Fruit fly (Drosophila melanogaster) whole organism, prepupa: ENCODE results near the gene Vps33B.
A peak's percentile ranks its signal among the peaks of the same experiment; 100 is the strongest.

Experiments
- Blimp-1 ChIP-seq: fragments of 200-800 bp; sonication (Bioruptor generic); optimal IDR thresholded peaks from 3 replicates; lab custom pipeline; 2017; ENCODE audit warnings: missing biosample characterization, missing genetic modification characterization, mild to moderate bottlenecking, moderate library complexity, missing genetic modification reagents
- CG10631 ChIP-seq: fragments of 200-800 bp; sonication (Bioruptor generic); optimal IDR thresholded peaks from 2 replicates; lab custom pipeline; 2016; ENCODE audit warnings: missing biosample characterization, missing genetic modification characterization
- CG10669 ChIP-seq: fragments of 200-800 bp; sonication (Bioruptor generic); optimal IDR thresholded peaks from 3 replicates; lab custom pipeline; 2018; ENCODE audit warnings: missing biosample characterization, mild to moderate bottlenecking, missing genetic modification characterization, moderate library complexity
- CG11294 ChIP-seq: fragments of 200-800 bp; sonication (Bioruptor generic); IDR thresholded peaks from 2 replicates; pipeline ENCODE4 v1.3.6; 2022; ENCODE audit warnings: missing biosample characterization, missing genetic modification characterization
- CG11762 ChIP-seq: fragments of 200-800 bp; sonication (Bioruptor generic); optimal IDR thresholded peaks from 3 replicates; lab custom pipeline; 2016; ENCODE audit warnings: missing biosample characterization, missing genetic modification characterization; ENCODE audit not compliant: insufficient read depth
- CG11902 ChIP-seq: fragments of 200-800 bp; sonication (Bioruptor generic); optimal IDR thresholded peaks from 3 replicates; lab custom pipeline; 2016; ENCODE audit warnings: missing biosample characterization, missing genetic modification characterization
- CG16779 ChIP-seq: fragments of 200-800 bp; sonication (Bioruptor generic); optimal IDR thresholded peaks from 3 replicates; lab custom pipeline; 2017; ENCODE audit warnings: missing biosample characterization, mild to moderate bottlenecking, missing genetic modification characterization
- CG3032 ChIP-seq: fragments of 200-800 bp; optimal IDR thresholded peaks from 2 replicates; lab custom pipeline; 2019; ENCODE audit warnings: missing biosample characterization, mild to moderate bottlenecking, missing genetic modification characterization, moderate library complexity
- CG32006 ChIP-seq: fragments of 200-800 bp; sonication (Bioruptor generic); optimal IDR thresholded peaks from 3 replicates; lab custom pipeline; 2017; ENCODE audit warnings: missing biosample characterization, mild to moderate bottlenecking, missing genetic modification characterization
- CG34406 ChIP-seq: fragments of 200-800 bp; sonication (Bioruptor generic); optimal IDR thresholded peaks from 3 replicates; lab custom pipeline; 2016; ENCODE audit warnings: missing biosample characterization, missing genetic modification characterization
- CG3919 ChIP-seq: fragments of 200-800 bp; sonication (Bioruptor generic); optimal IDR thresholded peaks from 3 replicates; lab custom pipeline; 2016; ENCODE audit warnings: missing biosample characterization, missing genetic modification characterization
- CG4318 ChIP-seq: fragments of 200-800 bp; sonication (Bioruptor generic); optimal IDR thresholded peaks from 3 replicates; lab custom pipeline; 2017; ENCODE audit warnings: missing biosample characterization, mild to moderate bottlenecking, missing genetic modification characterization
- CG6163 ChIP-seq: fragments of 200-800 bp; sonication (Bioruptor generic); IDR thresholded peaks from 3 replicates; pipeline ENCODE4 v1.3.6; 2022; ENCODE audit warnings: missing biosample characterization, missing genetic modification characterization
- CG6276 ChIP-seq: fragments of 200-800 bp; sonication (Bioruptor generic); optimal IDR thresholded peaks from 2 replicates; lab custom pipeline; 2017; ENCODE audit warnings: missing biosample characterization, mild to moderate bottlenecking, missing genetic modification characterization
- CG6854 ChIP-seq: fragments of 200-800 bp; sonication (Bioruptor generic); optimal IDR thresholded peaks from 2 replicates; lab custom pipeline; 2017; ENCODE audit warnings: missing biosample characterization, mild to moderate bottlenecking, missing genetic modification characterization
- CG7368 ChIP-seq: fragments of 200-800 bp; sonication (Bioruptor generic); optimal IDR thresholded peaks from 3 replicates; lab custom pipeline; 2016; ENCODE audit warnings: missing biosample characterization, missing genetic modification characterization
- CG8119 ChIP-seq: fragments of 200-800 bp; sonication (Bioruptor generic); IDR thresholded peaks from 3 replicates; pipeline ENCODE4 v1.3.6; 2022; ENCODE audit warnings: missing biosample characterization, missing genetic modification characterization
- CG8319 ChIP-seq: fragments of 200-800 bp; sonication (Bioruptor generic); optimal IDR thresholded peaks from 3 replicates; lab custom pipeline; 2016; ENCODE audit warnings: missing biosample characterization, missing genetic modification characterization
- CG9139 ChIP-seq: fragments of 200-800 bp; sonication (Bioruptor generic); optimal IDR thresholded peaks from 3 replicates; lab custom pipeline; 2017; ENCODE audit warnings: missing biosample characterization, mild to moderate bottlenecking, missing genetic modification characterization
- Eip78C ChIP-seq: fragments of 200-800 bp; sonication (Bioruptor generic); peaks from one replicate; lab custom pipeline; 2016; ENCODE audit warnings: missing biosample characterization, missing genetic modification characterization
- Ets21C ChIP-seq: fragments of 200-800 bp; sonication (Bioruptor generic); optimal IDR thresholded peaks from 3 replicates; lab custom pipeline; 2016; ENCODE audit warnings: missing biosample characterization, missing genetic modification characterization
- Gug ChIP-seq: fragments of 200-800 bp; sonication (Bioruptor generic); IDR thresholded peaks from 2 replicates; pipeline ENCODE4 v1.3.6; 2022; ENCODE audit warnings: missing biosample characterization, missing genetic modification characterization
- Hr39 ChIP-seq: fragments of 200-800 bp; sonication (Bioruptor generic); optimal IDR thresholded peaks from 2 replicates; lab custom pipeline; 2016; ENCODE audit warnings: missing biosample characterization, missing genetic modification characterization
- Hr4 ChIP-seq: fragments of 200-800 bp; sonication (Bioruptor generic); optimal IDR thresholded peaks from 3 replicates; lab custom pipeline; 2016; ENCODE audit warnings: missing biosample characterization, missing genetic modification characterization
- Lpt ChIP-seq: fragments of 200-800 bp; sonication (Bioruptor generic); optimal IDR thresholded peaks from 3 replicates; lab custom pipeline; 2016; ENCODE audit warnings: missing biosample characterization, missing genetic modification characterization
- Met ChIP-seq: fragments of 200-800 bp; sonication (Bioruptor generic); optimal IDR thresholded peaks from 3 replicates; lab custom pipeline; 2016; ENCODE audit warnings: missing biosample characterization, missing genetic modification characterization
- OdsH ChIP-seq: fragments of 200-800 bp; sonication (Bioruptor generic); optimal IDR thresholded peaks from 3 replicates; lab custom pipeline; 2016; ENCODE audit warnings: missing biosample characterization, missing genetic modification characterization
- Smox ChIP-seq: fragments of 200-800 bp; sonication (Bioruptor generic); optimal IDR thresholded peaks from 3 replicates; lab custom pipeline; 2016; ENCODE audit warnings: missing biosample characterization, missing genetic modification characterization
- Sox102F ChIP-seq: fragments of 200-800 bp; sonication (Bioruptor generic); optimal IDR thresholded peaks from 2 replicates; lab custom pipeline; 2016; ENCODE audit warnings: missing biosample characterization, mild to moderate bottlenecking, missing genetic modification characterization
- Sox14 ChIP-seq: fragments of 200-800 bp; sonication (Bioruptor generic); optimal IDR thresholded peaks from 3 replicates; lab custom pipeline; 2016; ENCODE audit warnings: missing biosample characterization, missing genetic modification characterization
- Sox15 ChIP-seq: fragments of 200-800 bp; sonication (Bioruptor generic); optimal IDR thresholded peaks from 3 replicates; lab custom pipeline; 2016; ENCODE audit warnings: missing biosample characterization, missing genetic modification characterization
- acj6 ChIP-seq: fragments of 200-800 bp; sonication (Bioruptor generic); optimal IDR thresholded peaks from 3 replicates; lab custom pipeline; 2016; ENCODE audit warnings: missing biosample characterization, missing genetic modification characterization
- cyc ChIP-seq: fragments of 200-800 bp; sonication (Bioruptor generic); optimal IDR thresholded peaks from 3 replicates; lab custom pipeline; 2016; ENCODE audit warnings: missing biosample characterization, missing genetic modification characterization
- eg ChIP-seq: fragments of 200-800 bp; sonication (Bioruptor generic); IDR thresholded peaks from 3 replicates; pipeline ENCODE4 v1.3.6; 2022; ENCODE audit warnings: missing biosample characterization, missing genetic modification characterization
- esn ChIP-seq: fragments of 200-800 bp; sonication (Bioruptor generic); optimal IDR thresholded peaks from 2 replicates; lab custom pipeline; 2016; ENCODE audit warnings: missing biosample characterization, mild to moderate bottlenecking, missing genetic modification characterization, moderate library complexity
- fd59A ChIP-seq: fragments of 200-800 bp; sonication (Bioruptor generic); optimal IDR thresholded peaks from 2 replicates; lab custom pipeline; 2017; ENCODE audit warnings: missing biosample characterization, mild to moderate bottlenecking, missing genetic modification characterization, missing genetic modification reagents
- fkh ChIP-seq: fragments of 200-800 bp; sonication (Bioruptor generic); optimal IDR thresholded peaks from 3 replicates; lab custom pipeline; 2017; ENCODE audit warnings: missing biosample characterization, mild to moderate bottlenecking, missing genetic modification characterization, moderate library complexity
- lz ChIP-seq: fragments of 200-800 bp; sonication (Bioruptor generic); optimal IDR thresholded peaks from 3 replicates; lab custom pipeline; 2016; ENCODE audit warnings: missing biosample characterization, missing genetic modification characterization
- spab ChIP-seq: fragments of 200-800 bp; sonication (Bioruptor generic); optimal IDR thresholded peaks from 2 replicates; lab custom pipeline; 2017; ENCODE audit warnings: missing biosample characterization, mild to moderate bottlenecking, missing genetic modification characterization, missing genetic modification reagents
- ss ChIP-seq, 2 experiments: fragments of 200-800 bp; sonication (Bioruptor generic); optimal IDR thresholded peaks; 2 replicates in 1 of 2; 3 replicates in 1 of 2; lab custom pipeline; 2017 to 2018; ENCODE audit warnings: mild to moderate bottlenecking in 2 of 2, missing biosample characterization in 2 of 2, missing genetic modification characterization in 2 of 2, moderate library complexity in 1 of 2
- svp ChIP-seq: fragments of 200-800 bp; sonication (Bioruptor generic); peaks from one replicate; lab custom pipeline; 2016; ENCODE audit warnings: missing biosample characterization, missing genetic modification characterization
- vri ChIP-seq: fragments of 200-800 bp; sonication (Bioruptor generic); optimal IDR thresholded peaks from 3 replicates; lab custom pipeline; 2016; ENCODE audit warnings: missing biosample characterization, mild to moderate bottlenecking, missing genetic modification characterization

Gene Vps33B

DNA sequence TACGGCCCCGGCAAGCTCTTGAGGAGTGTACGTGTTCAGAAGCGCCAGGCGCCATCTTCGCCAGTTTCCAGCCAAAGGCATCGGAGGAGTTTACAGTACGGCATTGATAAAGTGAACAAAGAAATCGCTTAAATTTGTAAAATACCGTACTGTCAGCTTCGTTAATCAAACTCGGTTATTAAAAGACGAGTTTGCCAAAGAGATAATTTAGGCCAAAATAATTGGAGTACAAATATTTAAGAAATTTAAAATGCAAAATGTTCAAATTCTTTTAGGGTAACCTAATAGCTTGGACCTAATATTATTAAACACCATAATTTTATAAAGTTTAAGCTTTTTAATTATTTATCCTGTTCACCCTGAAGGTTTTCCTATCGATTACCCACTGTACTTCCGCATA, 21.5 kb upstream of the Vps33B start (continued):
- no peak for TF ChIP-seq CG6276
- TF ChIP-seq CG6854 (GFP tag; lab: Kevin White, UChicago), result no peak
- no peak for TF ChIP-seq Sox15 (GFP tag; lab: Kevin White, UChicago)
- TF ChIP-seq cyc (GFP tag; lab: Kevin White, UChicago), result no peak
- TF ChIP-seq Smox (GFP tag; lab: Kevin White, UChicago), result no peak
- TF ChIP-seq CG6163 (GFP tag; lab: Robert Waterston, UW), result no peak
- TF ChIP-seq CG7368 (GFP tag; lab: Kevin White, UChicago), result no peak
- TF ChIP-seq Met (GFP tag; lab: Kevin White, UChicago), result peak; percentile 10
- TF ChIP-seq CG9139, result no peak
- peak; percentile 13 for TF ChIP-seq Lpt (GFP tag; lab: Kevin White, UChicago)
- TF ChIP-seq eg (GFP tag; lab: Robert Waterston, UW), result no peak
- peak; percentile 50 for TF ChIP-seq acj6
- TF ChIP-seq spab (GFP tag; lab: Kevin White, UChicago), result no peak
- no peak for TF ChIP-seq CG11294 (GFP tag; lab: Robert Waterston, UW)
- TF ChIP-seq svp (GFP tag; lab: Kevin White, UChicago), result peak; percentile 61
- TF ChIP-seq Gug, result no peak
- TF ChIP-seq Sox14, result peak; percentile 44
- TF ChIP-seq Hr39 (GFP tag; lab: Kevin White, UChicago), result peak; percentile 27
- no peak for TF ChIP-seq CG16779
- peak; percentile 54 for TF ChIP-seq Hr4 (GFP tag; lab: Kevin White, UChicago)
- peak; percentile 53 for TF ChIP-seq CG10631 (GFP tag; lab: Kevin White, UChicago)
- peak; percentile 74 for TF ChIP-seq Eip78C (GFP tag; lab: Kevin White, UChicago)
- peak; percentile 66 for TF ChIP-seq CG32006
- TF ChIP-seq CG34406 (GFP tag; lab: Kevin White, UChicago), result peak; percentile 14
- TF ChIP-seq ss (GFP tag; optimal IDR thresholded peaks at IDR 0.05; lab: Kevin White, UChicago), result peak in 1 of 2 experiments; percentile 19
- peak; percentile 24 for TF ChIP-seq fd59A (GFP tag; lab: Kevin White, UChicago)
- TF ChIP-seq Ets21C (GFP tag; lab: Kevin White, UChicago), result no peak
- TF ChIP-seq CG8319, result no peak
- no peak for TF ChIP-seq lz
- TF ChIP-seq CG4318 (GFP tag; lab: Kevin White, UChicago), result peak; percentile 35
- TF ChIP-seq CG10669 (GFP tag; lab: Kevin White, UChicago), result peak; percentile 34
- TF ChIP-seq CG11902 (GFP tag; lab: Kevin White, UChicago), result no peak
- TF ChIP-seq CG3919 (GFP tag; lab: Kevin White, UChicago), result peak; percentile 23
- TF ChIP-seq, all 60 proteins: peak for 28

DNA sequence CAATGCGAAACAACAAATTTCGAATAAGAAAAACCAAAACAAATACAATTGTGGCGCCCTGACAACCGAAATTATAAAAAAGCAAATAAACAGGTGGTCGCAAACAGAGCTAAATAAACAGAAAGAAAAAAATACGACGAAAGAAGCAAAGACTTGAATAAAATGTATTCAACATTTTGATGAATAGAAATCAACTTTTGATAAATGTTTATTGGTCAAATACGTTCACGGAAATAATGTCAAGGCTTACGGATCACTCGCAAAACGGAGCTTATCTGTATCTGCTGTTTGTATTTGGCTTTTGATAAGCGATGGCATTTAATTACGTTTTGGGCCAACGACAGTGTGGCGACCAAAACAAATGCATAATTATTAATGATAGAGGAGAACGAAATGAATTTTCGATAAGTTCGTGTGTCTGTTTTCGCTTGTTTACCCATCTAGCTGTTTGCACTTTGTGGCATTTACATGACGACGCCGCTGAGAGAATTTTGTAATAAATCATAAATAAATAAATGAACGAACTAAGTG, 20.1 kb upstream of the Vps33B start:
- peak; percentile 98 for TF ChIP-seq fkh (GFP tag; lab: Kevin White, UChicago)
- TF ChIP-seq CG10669 (GFP tag; lab: Kevin White, UChicago), result no peak
- peak; percentile 54 for TF ChIP-seq vri (GFP tag; lab: Kevin White, UChicago)
- TF ChIP-seq Sox102F (GFP tag; lab: Kevin White, UChicago), result peak; percentile 14
- no peak for TF ChIP-seq Sox15 (GFP tag; lab: Kevin White, UChicago)
- TF ChIP-seq ss (GFP tag; optimal IDR thresholded peaks at IDR 0.05; lab: Kevin White, UChicago), result no peak
- peak; percentile 20 for TF ChIP-seq esn (GFP tag; lab: Kevin White, UChicago)
- no peak for TF ChIP-seq CG3032 (tag; lab: Kevin White, UChicago)
- TF ChIP-seq CG11762 (GFP tag; lab: Kevin White, UChicago), result no peak
- peak; percentile 41 for TF ChIP-seq Eip78C (GFP tag; lab: Kevin White, UChicago)
- no peak for TF ChIP-seq lz
- peak; percentile 65 for TF ChIP-seq svp (GFP tag; lab: Kevin White, UChicago)

DNA sequence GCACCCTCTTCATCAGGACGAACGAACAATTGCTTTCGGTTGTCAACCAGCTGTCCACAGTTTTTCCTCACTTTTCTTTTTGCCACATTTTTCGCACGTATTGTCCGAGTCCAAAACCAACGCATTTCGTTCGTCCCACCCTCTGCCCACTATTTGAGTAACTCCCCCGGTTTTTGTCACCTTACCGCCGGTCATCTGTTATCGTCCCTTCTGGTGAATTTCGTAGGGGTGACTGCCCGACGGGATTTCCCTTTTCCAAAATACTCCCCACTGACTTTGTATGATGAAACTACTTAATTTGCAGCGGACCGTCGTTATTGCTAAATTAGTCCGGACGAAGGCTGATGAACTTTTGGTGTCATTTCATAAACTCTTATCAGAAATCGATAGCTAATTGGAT, 16.2 kb upstream of the Vps33B start:
- TF ChIP-seq CG6163 (GFP tag; lab: Robert Waterston, UW), result no peak
- no peak for TF ChIP-seq CG9139
- no peak for TF ChIP-seq CG11762 (GFP tag; lab: Kevin White, UChicago)
- TF ChIP-seq CG8119 (GFP tag; lab: Robert Waterston, UW), result no peak
- TF ChIP-seq CG16779, result no peak
- TF ChIP-seq Smox (GFP tag; lab: Kevin White, UChicago), result no peak
- no peak for TF ChIP-seq esn (GFP tag; lab: Kevin White, UChicago)
- TF ChIP-seq OdsH (GFP tag; lab: Kevin White, UChicago), result no peak
- no peak for TF ChIP-seq Blimp-1 (GFP tag; lab: Kevin White, UChicago)
- no peak for TF ChIP-seq CG10669 (GFP tag; lab: Kevin White, UChicago)
- no peak for TF ChIP-seq svp (GFP tag; lab: Kevin White, UChicago)
